Worm (Caenorhabditis elegans): Measurements from ENCODE around the gene gcy-6.
A peak's percentile ranks its signal among the peaks of the same experiment; 100 is the strongest.

The gcy-6 gene

DNA sequence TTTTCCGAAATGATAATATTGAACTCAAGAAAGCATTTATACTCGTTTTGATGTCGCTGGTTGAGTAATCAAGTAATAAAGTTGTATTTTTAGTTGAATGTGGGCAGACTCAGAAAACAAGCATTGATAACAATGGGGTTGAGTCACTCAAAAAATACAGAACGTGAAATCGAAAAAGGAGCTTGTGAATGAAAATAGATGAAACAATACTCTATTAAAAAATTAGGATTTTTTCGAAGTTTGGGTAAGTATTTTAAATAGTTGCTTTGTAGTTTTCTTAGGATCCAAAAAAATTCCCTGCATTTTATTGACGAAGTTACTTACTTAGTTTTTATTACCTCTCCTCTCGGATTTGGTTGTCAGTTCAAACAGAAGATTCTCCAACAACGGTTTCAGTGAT lies 30.4 kb downstream of the gcy-6 start, which contains the start of gene lys-3:
lys-3 (minus strand) TSS at position 101 of the 400 bp plus-strand sequence.
- no peak for TF ChIP-seq C08G9.2 (tag; optimal IDR thresholded peaks at IDR 0.05)
- TF ChIP-seq fax-1 (tag; optimal IDR thresholded peaks at IDR 0.05) = no peak
- TF ChIP-seq gmeb-2 (tag; optimal IDR thresholded peaks at IDR 0.05) = no peak
- no peak for TF ChIP-seq npax-4 (tag; optimal IDR thresholded peaks at IDR 0.05)
- TF ChIP-seq odd-2 (tag; optimal IDR thresholded peaks at IDR 0.05) = no peak

DNA sequence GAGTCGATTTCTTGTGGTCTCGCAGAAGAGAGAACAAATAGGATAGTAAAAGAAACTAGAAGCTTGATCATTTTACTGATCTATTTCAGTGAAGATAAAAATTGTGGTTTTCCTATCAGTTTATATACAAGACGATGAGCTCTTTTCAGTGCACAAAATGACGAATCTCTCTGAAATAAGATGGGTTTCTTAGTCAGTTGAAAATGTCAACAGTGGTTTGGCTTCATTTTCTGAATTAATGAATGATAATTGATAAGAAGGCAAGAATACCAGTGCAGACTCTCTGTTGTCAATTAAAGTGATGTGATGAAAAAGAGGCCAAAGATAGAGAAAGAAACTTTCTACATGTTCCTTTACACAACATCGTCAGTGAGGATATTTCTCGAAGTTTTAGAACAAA lies 32.5 kb downstream of the gcy-6 start, which contains the start of gene lys-2:
lys-2 (minus strand) TSS at position 101 of the 400 bp plus-strand sequence.
- no peak for TF ChIP-seq che-1 (tag; optimal IDR thresholded peaks at IDR 0.05)
- TF ChIP-seq fkh-10 (GFP tag; optimal IDR thresholded peaks at IDR 0.05) = no peak
- no peak for TF ChIP-seq hlh-13 (GFP tag; optimal IDR thresholded peaks at IDR 0.05)
- TF ChIP-seq nfya-1 (tag; optimal IDR thresholded peaks at IDR 0.05) = no peak
- TF ChIP-seq Y22D7AL.16 (tag; optimal IDR thresholded peaks at IDR 0.05) = no peak
- no peak for TF ChIP-seq sdc-2 (tag; optimal IDR thresholded peaks at IDR 0.05)
- no peak for TF ChIP-seq ceh-6 (GFP tag; optimal IDR thresholded peaks at IDR 0.05)
- TF ChIP-seq zip-5 (tag; optimal IDR thresholded peaks at IDR 0.05) = no peak
- no peak for TF ChIP-seq unc-55 (GFP tag; optimal IDR thresholded peaks at IDR 0.05)
- no peak for TF ChIP-seq fax-1 (tag; optimal IDR thresholded peaks at IDR 0.05)
- no peak for TF ChIP-seq nhr-11 (tag; optimal IDR thresholded peaks at IDR 0.05)
- TF ChIP-seq ceh-14 (tag; optimal IDR thresholded peaks at IDR 0.05) = no peak

DNA sequence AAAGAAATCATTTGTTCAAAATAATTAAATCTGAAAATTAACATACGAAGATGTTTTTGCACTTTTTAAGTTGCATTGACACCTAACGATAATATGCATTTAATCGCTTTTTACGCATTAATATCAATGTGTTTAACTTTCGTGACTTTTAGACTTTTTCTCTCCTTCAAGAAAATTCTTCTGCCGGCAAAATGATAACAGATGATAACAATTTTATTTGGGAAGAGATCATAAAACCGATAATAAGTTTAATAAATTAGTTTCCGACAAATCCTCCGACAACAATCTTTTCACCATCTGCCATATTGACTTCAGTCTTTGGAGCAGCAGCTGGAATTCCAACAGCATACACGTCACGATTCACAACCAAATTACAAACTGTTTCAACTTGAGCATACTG lies 33.7 kb downstream of the gcy-6 start:
- TF ChIP-seq pha-2 (tag; optimal IDR thresholded peaks at IDR 0.05) = no peak
- no peak for TF ChIP-seq lim-6 (tag; optimal IDR thresholded peaks at IDR 0.05)
- no peak for TF ChIP-seq nhr-232 (tag; optimal IDR thresholded peaks at IDR 0.05)
- TF ChIP-seq hlh-8 (tag; optimal IDR thresholded peaks at IDR 0.05) = no peak
- TF ChIP-seq gmeb-2 (tag; optimal IDR thresholded peaks at IDR 0.05) = no peak
- no peak for TF ChIP-seq madf-2 (tag; optimal IDR thresholded peaks at IDR 0.05)
- peak; percentile 15 for TF ChIP-seq elt-2 (tag; optimal IDR thresholded peaks at IDR 0.05)

DNA sequence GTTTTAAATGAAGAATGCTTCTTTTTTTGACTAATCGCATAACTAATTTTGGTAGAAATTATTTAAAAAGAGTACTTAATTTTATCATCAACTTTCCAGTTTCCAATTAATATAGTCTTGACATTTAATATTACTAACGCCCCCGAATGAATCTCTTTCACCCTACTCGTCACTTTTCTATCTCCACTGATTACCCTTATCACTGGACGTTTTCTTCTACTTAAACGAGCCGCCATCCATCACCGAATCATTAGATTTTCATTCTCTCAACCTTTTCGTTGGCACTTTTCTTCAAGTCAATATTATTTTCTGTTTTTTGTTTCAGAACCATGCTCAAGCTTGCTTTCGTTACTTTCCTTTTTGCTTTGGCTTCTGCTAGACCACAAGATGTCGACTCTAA lies 36.3 kb downstream of the gcy-6 start, which contains the start of gene lys-1:
lys-1 (plus strand) TSS at position 326 of the 400 bp plus-strand sequence.
- TF ChIP-seq sox-4 (tag; optimal IDR thresholded peaks at IDR 0.05) = no peak
- TF ChIP-seq elt-2 (tag; optimal IDR thresholded peaks at IDR 0.05) = peak; percentile 20

DNA sequence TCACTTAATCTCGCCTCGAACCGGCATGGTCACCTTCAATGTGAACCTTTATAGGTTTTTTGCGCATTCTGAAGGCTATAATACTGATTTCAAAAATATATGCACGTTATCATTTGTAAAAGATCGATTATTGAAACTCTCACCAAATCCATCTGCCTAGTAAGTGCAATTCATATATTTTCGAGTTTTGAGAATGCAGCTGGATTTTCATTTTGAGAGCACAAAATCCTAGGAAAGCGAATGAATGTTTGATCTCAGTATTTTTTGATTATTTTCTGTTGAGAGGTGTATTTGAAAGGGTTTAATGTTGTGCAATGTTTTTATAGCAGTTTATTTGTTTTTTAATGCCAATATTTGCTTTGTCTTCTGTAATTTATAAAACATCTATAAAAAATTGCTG lies 37.8 kb downstream of the gcy-6 start:
- TF ChIP-seq zip-5 (tag; optimal IDR thresholded peaks at IDR 0.05) (no peak), ceh-6 (GFP tag; optimal IDR thresholded peaks at IDR 0.05) (no peak), fkh-10 (GFP tag; optimal IDR thresholded peaks at IDR 0.05) (no peak), tbx-7 (tag; optimal IDR thresholded peaks at IDR 0.05) (no peak)

DNA sequence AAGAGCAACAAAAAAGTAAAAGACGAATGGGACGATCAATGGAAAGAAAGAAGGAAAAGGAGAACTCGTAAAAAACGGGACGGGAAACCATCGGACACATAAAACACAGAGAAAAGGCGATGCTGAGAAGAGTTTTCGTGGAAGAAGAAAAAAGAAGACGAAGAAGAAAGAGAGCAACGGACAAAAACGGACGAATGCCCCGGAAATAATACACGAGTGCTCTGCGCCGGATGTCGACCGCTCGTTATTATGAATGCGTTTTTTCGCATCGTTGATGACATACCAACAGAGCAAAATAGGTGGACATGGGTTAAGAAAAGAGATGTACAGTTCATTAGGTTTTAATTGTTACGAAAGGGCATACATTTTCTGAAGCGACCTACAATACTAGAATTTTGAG lies 38.2 kb downstream of the gcy-6 start, which contains the start of gene Y22F5A.11:
Y22F5A.11 (minus strand) TSS at position 28 of the 400 bp plus-strand sequence.
- TF ChIP-seq dve-1 (tag; optimal IDR thresholded peaks at IDR 0.05) = no peak
- peak; percentile 0 for TF ChIP-seq unc-42 (tag; optimal IDR thresholded peaks at IDR 0.05)

DNA sequence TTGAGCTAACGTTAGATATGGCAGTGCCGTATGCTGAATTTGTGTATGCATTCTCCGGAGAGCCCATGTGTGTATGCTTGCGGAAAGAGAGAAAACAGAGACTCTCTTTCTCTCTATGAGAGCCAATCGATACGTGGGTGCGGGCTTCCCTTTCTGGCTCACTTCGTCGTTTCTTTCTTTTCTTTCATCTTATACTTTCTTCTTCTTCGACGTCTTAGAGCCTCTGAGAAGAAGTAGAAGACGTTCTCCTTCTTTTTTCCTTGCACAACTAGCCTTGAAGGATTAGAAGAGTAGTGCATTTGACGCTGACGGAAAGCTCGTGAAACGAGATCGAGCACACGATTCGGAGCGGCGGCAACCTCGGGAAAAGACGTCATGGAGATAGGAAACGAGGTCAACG lies 40.0 kb downstream of the gcy-6 start:
- TF ChIP-seq unc-42 (tag; optimal IDR thresholded peaks at IDR 0.05) (peak; percentile 31), ceh-48 (tag; optimal IDR thresholded peaks at IDR 0.05) (peak; percentile 89), pros-1 (tag; optimal IDR thresholded peaks at IDR 0.05) (peak; percentile 15), rnt-1 (tag; optimal IDR thresholded peaks at IDR 0.05) (no peak), nfya-1 (tag; optimal IDR thresholded peaks at IDR 0.05) (peak; percentile 26), F13H6.1 (tag; optimal IDR thresholded peaks at IDR 0.05) (no peak), T23F11.4 (GFP tag; optimal IDR thresholded peaks at IDR 0.05) (no peak), fax-1 (tag; optimal IDR thresholded peaks at IDR 0.05) (no peak), unc-55 (GFP tag; optimal IDR thresholded peaks at IDR 0.05) (no peak), ceh-31 (tag; optimal IDR thresholded peaks at IDR 0.05) (peak; percentile 1), C38D4.7 (GFP tag; optimal IDR thresholded peaks at IDR 0.05) (no peak), ceh-30 (tag; optimal IDR thresholded peaks at IDR 0.05) (no peak), tbx-2 (tag; optimal IDR thresholded peaks at IDR 0.05) (no peak)

Data from whole organism, late embryonic.